Fruit fly (Drosophila melanogaster) whole organism, embryonic: Measurements from ENCODE around the gene frtz.
A peak's percentile ranks its signal among the peaks of the same experiment; 100 is the strongest.

Source experiments
- Adf1 ChIP-seq: fragments of 200-800 bp; sonication (Bioruptor generic); IDR thresholded peaks from 2 replicates; pipeline ENCODE4 v1.3.6; 2022; ENCODE audit warnings: missing biosample characterization, missing genetic modification characterization
- Bgb ChIP-seq: fragments of 200-800 bp; sonication (Bioruptor generic); IDR thresholded peaks from 2 replicates; pipeline ENCODE4 v1.3.6; 2022; ENCODE audit warnings: missing biosample characterization, missing genetic modification characterization; ENCODE audit not compliant: partially characterized antibody
- Bteb2 ChIP-seq: fragments of 200-800 bp; sonication (Bioruptor generic); optimal IDR thresholded peaks from 2 replicates; lab custom pipeline; 2016; ENCODE audit warnings: missing biosample characterization, missing genetic modification characterization
- CG10274 ChIP-seq: fragments of 200-800 bp; sonication (Bioruptor generic); optimal IDR thresholded peaks from 3 replicates; lab custom pipeline; 2017; ENCODE audit warnings: missing biosample characterization, mild to moderate bottlenecking, missing genetic modification characterization
- CG11085 ChIP-seq: fragments of 200-800 bp; sonication (Bioruptor generic); IDR thresholded peaks from 2 replicates; pipeline ENCODE4 v1.3.6; 2022; ENCODE audit warnings: missing biosample characterization, missing genetic modification characterization
- CG13424 ChIP-seq: fragments of 200-800 bp; sonication (Bioruptor generic); optimal IDR thresholded peaks from 2 replicates; lab custom pipeline; 2019; ENCODE audit warnings: missing biosample characterization, mild to moderate bottlenecking, missing genetic modification characterization, moderate library complexity
- CG15601 ChIP-seq: fragments of 200-800 bp; sonication (Bioruptor generic); optimal IDR thresholded peaks from 3 replicates; lab custom pipeline; 2019; ENCODE audit warnings: missing biosample characterization, mild to moderate bottlenecking, missing genetic modification characterization, moderate library complexity
- CG1603 ChIP-seq: fragments of 200-800 bp; sonication (Bioruptor generic); optimal IDR thresholded peaks from 2 replicates; lab custom pipeline; 2019; ENCODE audit warnings: missing biosample characterization, mild to moderate bottlenecking, missing genetic modification characterization, moderate library complexity
- CG1647 ChIP-seq: fragments of 200-800 bp; sonication (Bioruptor generic); optimal IDR thresholded peaks from 3 replicates; lab custom pipeline; 2016; ENCODE audit warnings: missing biosample characterization, missing genetic modification characterization
- CG16779 ChIP-seq: fragments of 200-800 bp; sonication (Bioruptor generic); IDR thresholded peaks from 2 replicates; pipeline ENCODE4 v1.3.6; 2022; ENCODE audit warnings: missing biosample characterization, missing genetic modification characterization
- CG17328 ChIP-seq: fragments of 200-800 bp; sonication (Bioruptor generic); IDR thresholded peaks from 2 replicates; pipeline ENCODE4 v1.3.6; 2022; ENCODE audit warnings: missing biosample characterization, missing genetic modification characterization
- CG17612 ChIP-seq: fragments of 200-800 bp; sonication (Bioruptor generic); IDR thresholded peaks from 2 replicates; pipeline ENCODE4 v1.3.6; 2022; ENCODE audit warnings: missing biosample characterization, missing genetic modification characterization
- CG17912 ChIP-seq: fragments of 200-800 bp; sonication (Bioruptor generic); optimal IDR thresholded peaks from 2 replicates; lab custom pipeline; 2018; ENCODE audit warnings: missing biosample characterization, mild to moderate bottlenecking, missing genetic modification characterization
- CG2129 ChIP-seq: fragments of 200-800 bp; sonication (Bioruptor generic); IDR thresholded peaks from 2 replicates; pipeline ENCODE4 v1.3.6; 2022; ENCODE audit warnings: missing biosample characterization, missing genetic modification characterization; ENCODE audit not compliant: partially characterized antibody
- CG3163 ChIP-seq: fragments of 200-800 bp; sonication (Bioruptor generic); optimal IDR thresholded peaks from 3 replicates; lab custom pipeline; 2016; ENCODE audit warnings: missing biosample characterization, missing genetic modification characterization
- CG34224 ChIP-seq: fragments of 200-800 bp; sonication (Bioruptor generic); IDR thresholded peaks from 3 replicates; pipeline ENCODE4 v1.3.6; 2022; ENCODE audit warnings: missing biosample characterization, missing genetic modification characterization; ENCODE audit not compliant: partially characterized antibody
- CG42726 ChIP-seq: fragments of 200-800 bp; sonication (Bioruptor generic); IDR thresholded peaks from 2 replicates; pipeline ENCODE4 v1.3.6; 2022; ENCODE audit warnings: missing biosample characterization, missing genetic modification characterization; ENCODE audit not compliant: partially characterized antibody
- CG4730 ChIP-seq: fragments of 200-800 bp; sonication (Bioruptor generic); IDR thresholded peaks from 2 replicates; pipeline ENCODE4 v1.3.6; 2022; ENCODE audit warnings: missing biosample characterization, missing genetic modification characterization
- CG5245 ChIP-seq: fragments of 200-800 bp; sonication (Bioruptor generic); optimal IDR thresholded peaks from 3 replicates; lab custom pipeline; 2016; ENCODE audit warnings: missing biosample characterization, missing genetic modification characterization
- CG6854 ChIP-seq: fragments of 200-800 bp; sonication (Bioruptor generic); optimal IDR thresholded peaks from 3 replicates; lab custom pipeline; 2017; ENCODE audit warnings: missing biosample characterization, mild to moderate bottlenecking, missing genetic modification characterization
- CG7271 ChIP-seq: fragments of 200-800 bp; sonication (Bioruptor generic); optimal IDR thresholded peaks from 2 replicates; lab custom pipeline; 2018; ENCODE audit warnings: missing biosample characterization, mild to moderate bottlenecking, missing genetic modification characterization, moderate library complexity
- CG7357 ChIP-seq: fragments of 200-800 bp; sonication (Bioruptor generic); IDR thresholded peaks from 3 replicates; pipeline ENCODE4 v1.3.6; 2022; ENCODE audit warnings: missing biosample characterization, missing genetic modification characterization
- CG7372 ChIP-seq: fragments of 200-800 bp; sonication (Bioruptor generic); IDR thresholded peaks from 2 replicates; pipeline ENCODE4 v1.3.6; 2022; ENCODE audit warnings: missing biosample characterization, missing genetic modification characterization
- CG7786 ChIP-seq: fragments of 200-800 bp; sonication (Bioruptor generic); optimal IDR thresholded peaks from 2 replicates; lab custom pipeline; 2016; ENCODE audit warnings: missing biosample characterization, missing genetic modification characterization
- CG8089 ChIP-seq: fragments of 200-800 bp; sonication (Bioruptor generic); optimal IDR thresholded peaks from 3 replicates; lab custom pipeline; 2016; ENCODE audit warnings: missing biosample characterization, missing genetic modification characterization
- CG8944 ChIP-seq: fragments of 200-800 bp; sonication (Bioruptor generic); optimal IDR thresholded peaks from 3 replicates; lab custom pipeline; 2016; ENCODE audit warnings: missing biosample characterization, missing genetic modification characterization
- CG9797 ChIP-seq: fragments of 200-800 bp; sonication (Bioruptor generic); optimal IDR thresholded peaks from 3 replicates; lab custom pipeline; 2018; ENCODE audit warnings: missing biosample characterization, mild to moderate bottlenecking, missing genetic modification characterization
- Dek ChIP-seq: fragments of 200-800 bp; sonication (Bioruptor generic); optimal IDR thresholded peaks from 3 replicates; lab custom pipeline; 2019; ENCODE audit warnings: missing biosample characterization, mild to moderate bottlenecking, missing genetic modification characterization, moderate library complexity
- Dfd ChIP-seq, 2 experiments: fragments of >200 bp; optimal IDR thresholded peaks; 2 replicates each; lab custom pipeline; 2017; ENCODE audit warnings: missing biosample characterization in 2 of 2, missing genetic modification characterization in 2 of 2
- Doc2 ChIP-seq: fragments of 200-800 bp; sonication (Bioruptor generic); IDR thresholded peaks from 2 replicates; pipeline ENCODE4 v1.3.6; 2022; ENCODE audit warnings: missing biosample characterization, missing genetic modification characterization
- Dref ChIP-seq: fragments of 200-800 bp; sonication (Bioruptor generic); IDR thresholded peaks from 2 replicates; pipeline ENCODE4 v1.3.6; 2022; ENCODE audit warnings: missing biosample characterization, missing genetic modification characterization
- Elba2 ChIP-seq: fragments of 200-800 bp; sonication (Bioruptor generic); optimal IDR thresholded peaks from 3 replicates; lab custom pipeline; 2016; ENCODE audit warnings: missing biosample characterization, missing genetic modification characterization
- HLH4C ChIP-seq: fragments of 200-800 bp; sonication (Bioruptor generic); IDR thresholded peaks from 3 replicates; pipeline ENCODE4 v1.3.6; 2022; ENCODE audit warnings: missing biosample characterization, missing genetic modification characterization; ENCODE audit not compliant: partially characterized antibody
- Med ChIP-seq: fragments of 200-800 bp; sonication (Bioruptor generic); peaks from one replicate; lab custom pipeline; 2016; ENCODE audit warnings: missing biosample characterization, missing genetic modification characterization, mild to moderate bottlenecking, inconsistent platforms, moderate library complexity
- NK7.1 ChIP-seq: fragments of 200-800 bp; sonication (Bioruptor generic); optimal IDR thresholded peaks from 3 replicates; lab custom pipeline; 2016; ENCODE audit warnings: missing biosample characterization, missing genetic modification characterization
- Nf-YB ChIP-seq: fragments of 200-800 bp; sonication (Bioruptor generic); optimal IDR thresholded peaks from 3 replicates; lab custom pipeline; 2019; ENCODE audit warnings: missing biosample characterization, mild to moderate bottlenecking, missing genetic modification characterization, moderate library complexity
- Ssrp ChIP-seq: fragments of 200-800 bp; sonication (Bioruptor generic); optimal IDR thresholded peaks from 2 replicates; lab custom pipeline; 2018; ENCODE audit warnings: missing biosample characterization, mild to moderate bottlenecking, missing genetic modification characterization, moderate library complexity
- YL-1 ChIP-seq: fragments of 200-800 bp; sonication (Bioruptor generic); optimal IDR thresholded peaks from 3 replicates; lab custom pipeline; 2017; ENCODE audit warnings: missing biosample characterization, mild to moderate bottlenecking, missing genetic modification characterization
- cg ChIP-seq: fragments of 200-800 bp; sonication (Bioruptor generic); optimal IDR thresholded peaks from 3 replicates; lab custom pipeline; 2019; ENCODE audit warnings: missing biosample characterization, mild to moderate bottlenecking, missing genetic modification characterization, moderate library complexity
- crc ChIP-seq: fragments of 200-800 bp; sonication (Bioruptor generic); optimal IDR thresholded peaks from 2 replicates; lab custom pipeline; 2016; ENCODE audit warnings: missing biosample characterization, missing genetic modification characterization
- disco-r ChIP-seq: fragments of 200-800 bp; sonication (Bioruptor generic); optimal IDR thresholded peaks from 2 replicates; lab custom pipeline; 2016; ENCODE audit warnings: missing biosample characterization, missing genetic modification characterization
- dmrt11E ChIP-seq: fragments of 200-800 bp; sonication (Bioruptor generic); optimal IDR thresholded peaks from 3 replicates; lab custom pipeline; 2018; ENCODE audit warnings: missing biosample characterization, mild to moderate bottlenecking, missing genetic modification characterization, moderate library complexity
- lbe ChIP-seq: fragments of 200-800 bp; sonication (Bioruptor generic); optimal IDR thresholded peaks from 2 replicates; lab custom pipeline; 2016; ENCODE audit warnings: missing biosample characterization, mild to moderate bottlenecking, missing genetic modification characterization
- prd ChIP-seq, 3 experiments: fragments of >200 bp in 2 of 3; fragments of 200-800 bp in 1 of 3; sonication (Bioruptor generic) in 1 of 3; optimal IDR thresholded peaks in 2 of 3; IDR thresholded peaks in 1 of 3; 2 replicates in 2 of 3; 3 replicates in 1 of 3; pipeline versions ENCODE4 v1.3.6 to Lab custom; 2017 to 2022; ENCODE audit warnings: missing biosample characterization in 1 of 3, missing genetic modification characterization in 1 of 3
- pzg ChIP-seq: fragments of 200-800 bp; sonication (Bioruptor generic); optimal IDR thresholded peaks from 3 replicates; lab custom pipeline; 2018; ENCODE audit warnings: missing biosample characterization, mild to moderate bottlenecking, missing genetic modification characterization, moderate library complexity
- tll ChIP-seq, 2 experiments: fragments of 200-800 bp in 1 of 2; fragments of >200 bp in 1 of 2; sonication (Bioruptor generic) in 1 of 2; optimal IDR thresholded peaks; 2 replicates each; lab custom pipeline; 2017 to 2019; ENCODE audit warnings: missing biosample characterization in 2 of 2, missing genetic modification characterization in 2 of 2, mild to moderate bottlenecking in 1 of 2, moderate library complexity in 1 of 2
- twi ChIP-seq: fragments of 200-800 bp; optimal IDR thresholded peaks from 2 replicates; lab custom pipeline; 2019; ENCODE audit warnings: missing biosample characterization, mild to moderate bottlenecking, missing genetic modification characterization, moderate library complexity
- vfl ChIP-seq: fragments of 200-800 bp; sonication (Bioruptor generic); optimal IDR thresholded peaks from 2 replicates; lab custom pipeline; 2016; ENCODE audit warnings: missing biosample characterization, missing genetic modification characterization

Gene frtz

dm6 chr2L:1737057-1737581, 21.5 kb upstream of the frtz start (continued):
- peak; percentile 59; the same call in 1 of the 2 replicates for TF ChIP-seq CG17612 (GFP tag; lab: Robert Waterston, UW)
- no peak for TF ChIP-seq CG2129
- peak; percentile 70 for TF ChIP-seq CG4730 (GFP tag; lab: Robert Waterston, UW)
- TF ChIP-seq CG7372, result peak; percentile 64
- TF ChIP-seq CG1603 (tag; lab: Kevin White, UChicago), result peak; percentile 88
- TF ChIP-seq prd (optimal IDR thresholded peaks at IDR 0.05; lab: Kevin White, UChicago), result no peak
- TF ChIP-seq prd (GFP tag; IDR thresholded peaks at IDR 0.05; lab: Robert Waterston, UW), result peak; percentile 94
- TF ChIP-seq dmrt11E (tag; lab: Kevin White, UChicago), result peak; percentile 84
- peak; percentile 68; the same call in 1 of the 2 replicates for TF ChIP-seq CG42726 (GFP tag; lab: Robert Waterston, UW)
- peak; percentile 73 for TF ChIP-seq CG10274 (GFP tag; lab: Kevin White, UChicago)
- TF ChIP-seq Dfd (GFP tag; optimal IDR thresholded peaks at IDR 0.05; lab: Kevin White, UChicago), result no peak
- TF ChIP-seq CG1647, result peak; percentile 62
- peak; percentile 93 for TF ChIP-seq CG7786 (GFP tag; lab: Kevin White, UChicago)
- no peak for TF ChIP-seq CG17912
- TF ChIP-seq CG16779 (GFP tag; lab: Robert Waterston, UW), result 0 out of 2 replicates have a peak, but pooled peaks have one; percentile 32
- TF ChIP-seq CG34224 (GFP tag; lab: Robert Waterston, UW), result peak; percentile 14; the same call in 1 of the 3 replicates
- peak; percentile 89 for TF ChIP-seq CG8089
- peak; percentile 86 for TF ChIP-seq CG5245
- peak; percentile 85 for TF ChIP-seq disco-r
- peak; percentile 77 for TF ChIP-seq CG17328
- peak; percentile 79; the same call in 2 of the 3 replicates for TF ChIP-seq CG7357 (GFP tag; lab: Robert Waterston, UW)
- TF ChIP-seq NK7.1, result peak; percentile 72
- 0 out of 2 replicates have a peak, but pooled peaks have one; percentile 49 for TF ChIP-seq Bgb (GFP tag; lab: Robert Waterston, UW)
- peak; percentile 48; the same call in 1 of the 2 replicates for TF ChIP-seq CG11085 (GFP tag; lab: Robert Waterston, UW)
- TF ChIP-seq Nf-YB, result peak; percentile 65
- TF ChIP-seq YL-1 (GFP tag; lab: Kevin White, UChicago), result no peak
- TF ChIP-seq CG15601 (tag; lab: Kevin White, UChicago), result peak; percentile 69
- peak; percentile 82 for TF ChIP-seq crc (GFP tag; lab: Kevin White, UChicago)
- peak; percentile 58 for TF ChIP-seq CG6854 (GFP tag; lab: Kevin White, UChicago)
- peak; percentile 90 for TF ChIP-seq CG8944 (GFP tag; lab: Kevin White, UChicago)
- peak; percentile 37 for TF ChIP-seq Elba2 (GFP tag; lab: Kevin White, UChicago)
- peak; percentile 42; the same call in 1 of the 2 replicates for TF ChIP-seq Doc2 (GFP tag; lab: Robert Waterston, UW)
- TF ChIP-seq Dref (GFP tag; lab: Robert Waterston, UW), result no peak
- TF ChIP-seq CG3163 (GFP tag; lab: Kevin White, UChicago), result peak; percentile 73
- no peak for TF ChIP-seq HLH4C (GFP tag; lab: Robert Waterston, UW)
- peak in 1 of 2 experiments; percentile 47 for TF ChIP-seq tll (GFP tag; optimal IDR thresholded peaks at IDR 0.05; lab: Kevin White, UChicago)
- TF ChIP-seq CG13424 (tag; lab: Kevin White, UChicago), result peak; percentile 78
- TF ChIP-seq twi (tag; lab: Kevin White, UChicago), result peak; percentile 61
- TF ChIP-seq Med, result peak; percentile 98
- TF ChIP-seq Dek (tag; lab: Kevin White, UChicago), result peak; percentile 73
- peak; percentile 35; the same call in 1 of the 2 replicates for TF ChIP-seq Adf1 (GFP tag; lab: Robert Waterston, UW)
- TF ChIP-seq CG9797 (GFP tag; lab: Kevin White, UChicago), result no peak
- TF ChIP-seq CG7271 (tag; lab: Kevin White, UChicago), result peak; percentile 40
- TF ChIP-seq Bteb2 (GFP tag; lab: Kevin White, UChicago), result peak; percentile 87
- no peak for TF ChIP-seq cg (GFP tag; lab: Kevin White, UChicago)
- peak; percentile 53 for TF ChIP-seq vfl
- TF ChIP-seq Ssrp (tag; lab: Kevin White, UChicago), result peak; percentile 89
- TF ChIP-seq pzg (GFP tag; lab: Kevin White, UChicago), result no peak
- no peak for TF ChIP-seq lbe (GFP tag; lab: Kevin White, UChicago)
